Worm (Caenorhabditis elegans): ENCODE results near the gene srx-2.

- no peak for TF ChIP-seq lin-39 (tag; optimal IDR thresholded peaks at IDR 0.05)
- no peak for TF ChIP-seq nhr-12 (tag; optimal IDR thresholded peaks at IDR 0.05)
- TF ChIP-seq ama-1 (optimal IDR thresholded peaks at IDR 0.05), result no peak
- TF ChIP-seq snpc-4 (tag; optimal IDR thresholded peaks at IDR 0.05), result no peak
- TF ChIP-seq elt-1 (tag; optimal IDR thresholded peaks at IDR 0.05), result no peak
- no peak for TF ChIP-seq fkh-10 (GFP tag; optimal IDR thresholded peaks at IDR 0.05)
- TF ChIP-seq nhr-77 (tag; optimal IDR thresholded peaks at IDR 0.05), result no peak
Observed at ce11 chrV:9035685-9036084, 26.4 kb downstream of the srx-2 start, which contains the start of gene srsx-34.
